Worm (Caenorhabditis elegans) whole organism, early embryonic: ENCODE data around the gene Y50D4A.4.

ENCODE experiments used
- aly-1 ChIP-seq: sonication (generic microtip); optimal IDR thresholded peaks from 2 replicates; lab custom pipeline; 2016; ENCODE audit warnings: missing genetic modification characterization, missing compliant biosample characterization
- hmg-4 ChIP-seq: fragments of 200-800 bp; sonication (Bioruptor generic); optimal IDR thresholded peaks from 2 replicates; lab custom pipeline; 2018; ENCODE audit warnings: mild to moderate bottlenecking, missing genetic modification characterization, missing compliant biosample characterization
- scrt-1 ChIP-seq: fragments of 200-800 bp; sonication (Bioruptor generic); IDR thresholded peaks from 2 replicates; pipeline ENCODE4 v1.3.6; 2022; ENCODE audit warnings: missing genetic modification characterization, missing compliant biosample characterization

DNA sequence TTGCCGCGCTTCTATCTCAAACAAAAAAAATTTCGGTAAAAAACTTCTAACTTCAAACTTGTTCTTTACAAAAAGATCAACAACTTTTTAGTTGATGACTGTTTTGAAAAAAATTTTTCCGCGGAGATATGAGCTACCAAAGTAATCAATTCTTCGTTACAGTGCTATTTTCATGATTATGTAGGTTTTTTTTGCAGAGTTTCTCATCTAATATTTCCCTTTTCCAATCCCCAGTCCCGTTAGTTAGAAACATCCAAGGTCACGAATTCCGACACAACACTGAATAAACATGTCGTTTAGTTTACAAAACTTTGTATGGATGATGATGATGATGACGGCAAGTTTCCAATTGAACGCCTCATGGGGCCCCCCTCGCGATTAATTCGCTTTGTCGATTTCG, 36.6 kb upstream of the Y50D4A.4 start:
- no peak for TF ChIP-seq aly-1
- no peak for TF ChIP-seq scrt-1 (GFP tag; lab: Robert Waterston, UW)
- TF ChIP-seq hmg-4 = no peak
